Fruit fly (Drosophila melanogaster) Kc167 (cell line): ENCODE measurements around the gene Tim9b.

Experiments
- Myc ChIP-seq: fragments of >200 bp; optimal IDR thresholded peaks from 2 replicates; lab custom pipeline; 2017; ENCODE audit warnings: missing external identifiers
- Sin3A ChIP-seq: fragments of >200 bp; optimal IDR thresholded peaks from 2 replicates; lab custom pipeline; 2018; ENCODE audit warnings: missing external identifiers
- h ChIP-seq: fragments of >200 bp; optimal IDR thresholded peaks from 3 replicates; lab custom pipeline; 2018; ENCODE audit warnings: missing external identifiers
- insv ChIP-seq: fragments of >200 bp; optimal IDR thresholded peaks from 3 replicates; lab custom pipeline; 2018; ENCODE audit warnings: missing external identifiers
- psq ChIP-seq: fragments of >200 bp; optimal IDR thresholded peaks from 2 replicates; lab custom pipeline; 2017; ENCODE audit warnings: missing external identifiers
- ttk ChIP-seq: sonication (Bioruptor generic); optimal IDR thresholded peaks from 2 replicates; lab custom pipeline; 2017; ENCODE audit warnings: missing external identifiers

The Tim9b gene

DNA sequence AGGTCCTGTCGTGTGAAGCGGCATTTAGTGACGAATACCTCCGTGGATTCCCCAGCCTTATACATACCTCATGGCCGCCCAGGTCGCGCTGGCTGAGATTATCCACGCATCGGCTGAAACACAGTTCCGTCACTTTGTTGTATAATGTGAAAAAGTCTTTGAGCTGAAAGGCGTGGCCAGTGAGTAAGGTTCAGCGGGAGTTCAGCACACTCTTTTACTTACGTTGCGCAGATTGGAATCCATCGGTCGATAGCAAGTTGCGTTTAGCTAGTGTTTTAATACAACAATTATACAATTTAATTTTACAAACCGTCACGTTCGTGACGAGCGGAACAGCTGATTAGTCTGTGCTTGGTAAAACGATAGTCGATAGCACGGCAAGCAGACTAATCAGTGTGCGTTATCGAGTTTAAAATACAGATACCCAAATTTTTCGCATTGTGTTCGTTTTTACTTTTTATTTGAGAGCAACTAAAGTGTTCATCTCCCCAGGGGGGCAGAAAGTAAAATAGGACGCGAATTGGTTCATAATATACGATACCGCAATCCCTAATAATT lies at the start of gene Tim9b, which contains the start of gene Pstk:
Tim9b (minus strand) TSS at position 355 of the 558 bp plus-strand sequence.
Pstk (minus strand) TSS at position 355 of the 558 bp plus-strand sequence.
- TF ChIP-seq Sin3A (lab: Kevin White, UChicago), result no peak
- no peak for TF ChIP-seq Myc
- no peak for TF ChIP-seq insv
- TF ChIP-seq psq (lab: Kevin White, UChicago), result no peak

dm6 chrX:19667444-19668104 lies 49.2 kb upstream of the Tim9b start:
- TF ChIP-seq Sin3A (lab: Kevin White, UChicago) (no peak), psq (lab: Kevin White, UChicago) (no peak), insv (no peak), ttk (lab: Kevin White, UChicago) (no peak), Myc (no peak), h (lab: Kevin White, UChicago) (no peak)

DNA sequence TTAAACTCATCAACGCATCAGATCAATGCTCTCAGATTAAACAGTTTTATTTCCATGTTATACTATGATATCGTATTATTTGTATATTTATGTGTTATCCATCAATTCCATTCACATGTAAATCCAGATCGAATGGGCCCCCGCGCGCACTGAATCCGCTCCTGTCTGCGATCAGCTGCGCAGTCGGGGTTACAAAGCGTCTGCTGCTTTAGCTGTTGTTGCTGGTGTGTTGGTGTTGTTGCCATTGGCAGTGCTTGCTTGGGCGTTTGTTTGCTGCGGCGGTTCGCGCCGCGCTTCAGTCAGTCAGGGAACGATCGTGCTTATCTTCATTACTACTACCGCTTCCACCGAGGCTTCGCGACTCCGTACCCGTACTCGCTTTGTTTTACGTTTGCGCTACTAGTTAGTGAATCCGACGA lies 48.7 kb upstream of the Tim9b start, which contains the start of gene Zw:
Zw (plus strand) TSS at position 262 of the 419 bp plus-strand sequence.
- TF ChIP-seq Myc (no peak), psq (lab: Kevin White, UChicago) (no peak), insv (no peak), h (lab: Kevin White, UChicago) (no peak), ttk (lab: Kevin White, UChicago) (no peak), Sin3A (lab: Kevin White, UChicago) (no peak)

dm6 chrX:19665684-19666141 lies 47.4 kb upstream of the Tim9b start:
- TF ChIP-seq insv (no peak), psq (lab: Kevin White, UChicago) (no peak), h (lab: Kevin White, UChicago) (no peak), Myc (no peak), Sin3A (lab: Kevin White, UChicago) (no peak)

dm6 chrX:19663859-19664728 lies 45.8 kb upstream of the Tim9b start, which contains the start of the genes CG14223 and Ssu72:
CG14223 (minus strand) TSS chrX:19663971.
Ssu72 (plus strand) TSS chrX:19664561.
- TF ChIP-seq h (lab: Kevin White, UChicago), result no peak
- TF ChIP-seq psq (lab: Kevin White, UChicago), result no peak
- TF ChIP-seq Sin3A (lab: Kevin White, UChicago), result no peak
- TF ChIP-seq Myc, result no peak
- TF ChIP-seq insv, result no peak
- no peak for TF ChIP-seq ttk (lab: Kevin White, UChicago)

dm6 chrX:19663196-19663858 lies 45.0 kb upstream of the Tim9b start:
- TF ChIP-seq ttk (lab: Kevin White, UChicago) (no peak), Myc (no peak), insv (no peak), psq (lab: Kevin White, UChicago) (no peak), Sin3A (lab: Kevin White, UChicago) (no peak), h (lab: Kevin White, UChicago) (no peak)

- TF ChIP-seq ttk (lab: Kevin White, UChicago), result no peak
- TF ChIP-seq Myc, result no peak
- no peak for TF ChIP-seq psq (lab: Kevin White, UChicago)
- TF ChIP-seq h (lab: Kevin White, UChicago), result no peak
- TF ChIP-seq insv, result no peak
- TF ChIP-seq Sin3A (lab: Kevin White, UChicago), result no peak
Observed at dm6 chrX:19662583-19663195, 44.4 kb upstream of the Tim9b start.

- TF ChIP-seq insv, result no peak
- no peak for TF ChIP-seq ttk (lab: Kevin White, UChicago)
- TF ChIP-seq h (lab: Kevin White, UChicago), result no peak
- TF ChIP-seq Sin3A (lab: Kevin White, UChicago), result no peak
- no peak for TF ChIP-seq Myc
- TF ChIP-seq psq (lab: Kevin White, UChicago), result no peak
Observed at dm6 chrX:19651757-19652419, 33.6 kb upstream of the Tim9b start, which contains the start of the genes Ranbp21 and Elys. Ranbp21 (minus strand) TSS chrX:19652269. Elys (plus strand) TSS chrX:19652305.

- TF ChIP-seq Sin3A (lab: Kevin White, UChicago) (no peak), ttk (lab: Kevin White, UChicago) (no peak)
Observed at dm6 chrX:19645873-19646541, 27.7 kb upstream of the Tim9b start, which contains the start of gene Arp10. Arp10 (minus strand) TSS chrX:19646176.
